Worm (Caenorhabditis elegans) whole organism, early embryonic: ENCODE data around the gene dpy-27.

Experiments
- B0310.2 ChIP-seq: sonication (generic microtip); optimal IDR thresholded peaks from 2 replicates; lab custom pipeline; 2016; ENCODE audit warnings: mild to moderate bottlenecking, missing genetic modification characterization, missing compliant biosample characterization
- ama-1 ChIP-seq: fragments of 150-350 bp; optimal IDR thresholded peaks from 2 replicates; lab custom pipeline; 2014
- hmbx-1 ChIP-seq: sonication (generic microtip); optimal IDR thresholded peaks from 2 replicates; lab custom pipeline; 2016; ENCODE audit warnings: mild to moderate bottlenecking, missing genetic modification characterization, missing compliant biosample characterization
- scrt-1 ChIP-seq: fragments of 200-800 bp; sonication (Bioruptor generic); IDR thresholded peaks from 2 replicates; pipeline ENCODE4 v1.3.6; 2022; ENCODE audit warnings: missing genetic modification characterization, missing compliant biosample characterization
- tra-4 ChIP-seq: sonication (generic microtip); optimal IDR thresholded peaks from 2 replicates; lab custom pipeline; 2017; ENCODE audit warnings: missing genetic modification characterization, missing compliant biosample characterization

DNA sequence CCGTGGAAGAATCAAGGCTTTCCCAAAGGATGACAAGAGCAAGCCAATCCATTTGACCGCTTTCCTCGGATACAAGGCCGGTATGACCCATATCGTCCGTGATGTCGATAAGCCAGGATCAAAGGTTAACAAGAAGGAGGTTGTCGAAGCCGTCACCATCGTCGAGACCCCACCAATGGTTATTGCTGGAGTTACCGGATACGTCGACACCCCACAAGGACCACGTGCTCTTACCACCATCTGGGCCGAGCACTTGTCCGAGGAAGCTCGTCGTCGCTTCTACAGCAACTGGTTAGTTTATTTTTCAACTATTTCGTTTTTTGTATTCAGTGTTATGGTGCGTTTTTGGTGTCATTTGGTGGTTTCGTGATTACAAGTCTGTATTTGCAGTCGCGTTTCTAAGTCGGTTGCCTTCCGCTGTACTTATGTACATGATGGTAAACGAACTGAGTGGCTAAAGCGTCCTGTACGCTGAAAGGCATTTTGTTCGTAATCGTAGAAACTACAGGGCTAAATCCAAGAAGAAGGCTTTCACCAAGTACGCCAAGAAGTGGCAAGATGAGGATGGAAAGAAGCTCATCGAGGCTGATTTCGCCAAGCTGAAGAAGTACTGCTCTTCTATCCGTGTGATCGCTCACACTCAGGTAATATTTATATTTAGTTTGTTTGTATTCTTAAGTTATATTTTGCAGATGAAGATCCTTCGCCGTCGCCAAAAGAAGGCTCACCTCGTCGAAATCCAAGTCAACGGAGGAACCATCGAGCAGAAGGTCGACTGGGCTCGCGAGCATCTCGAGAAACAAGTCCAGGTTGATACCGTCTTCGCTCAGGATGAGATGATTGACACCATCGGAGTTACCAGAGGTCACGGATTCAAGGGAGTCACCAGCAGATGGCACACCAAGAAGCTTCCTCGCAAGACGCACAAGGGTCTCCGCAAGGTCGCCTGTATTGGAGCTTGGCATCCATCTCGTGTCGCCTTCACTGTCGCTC, 48.8 kb upstream of the dpy-27 start:
- no peak for TF ChIP-seq B0310.2 (tag; lab: Kevin White, UChicago)
- TF ChIP-seq hmbx-1 (tag; lab: Kevin White, UChicago): no peak
- no peak for TF ChIP-seq tra-4 (tag; lab: Kevin White, UChicago)
- no peak for TF ChIP-seq ama-1
- no peak for TF ChIP-seq scrt-1 (GFP tag; lab: Robert Waterston, UW)
